Worm (Caenorhabditis elegans): ENCODE measurements around the gene C07G3.8.

Gene C07G3.8

DNA sequence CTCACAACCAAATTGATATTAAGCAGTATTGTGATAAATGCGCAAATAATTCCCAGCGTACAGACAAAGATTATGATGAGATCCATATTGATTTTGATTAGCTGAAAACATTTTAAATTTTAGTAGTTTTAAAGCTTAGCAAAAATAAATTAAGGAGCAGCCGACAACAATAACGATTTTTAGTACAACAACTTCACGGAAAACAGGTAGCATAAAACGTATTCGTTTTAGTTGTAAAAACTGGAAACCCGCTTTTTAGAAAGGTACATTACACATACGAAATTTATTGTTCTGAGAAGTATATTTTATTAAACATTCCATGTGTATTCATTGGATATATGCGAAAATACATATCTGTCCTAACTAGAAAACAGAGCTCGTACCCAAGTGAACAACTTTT is 11.5 kb downstream of the C07G3.8 start, which contains the start of gene srbc-36:
Gene srbc-36 (minus strand): TSS at position 101 of the 400 bp plus-strand sequence.
- no peak for TF ChIP-seq nhr-76 (tag; optimal IDR thresholded peaks at IDR 0.05)
- no peak for TF ChIP-seq rnt-1 (tag; optimal IDR thresholded peaks at IDR 0.05)
- TF ChIP-seq lir-3 (tag; optimal IDR thresholded peaks at IDR 0.05; ENCODE audit: poor library complexity) = no peak

DNA sequence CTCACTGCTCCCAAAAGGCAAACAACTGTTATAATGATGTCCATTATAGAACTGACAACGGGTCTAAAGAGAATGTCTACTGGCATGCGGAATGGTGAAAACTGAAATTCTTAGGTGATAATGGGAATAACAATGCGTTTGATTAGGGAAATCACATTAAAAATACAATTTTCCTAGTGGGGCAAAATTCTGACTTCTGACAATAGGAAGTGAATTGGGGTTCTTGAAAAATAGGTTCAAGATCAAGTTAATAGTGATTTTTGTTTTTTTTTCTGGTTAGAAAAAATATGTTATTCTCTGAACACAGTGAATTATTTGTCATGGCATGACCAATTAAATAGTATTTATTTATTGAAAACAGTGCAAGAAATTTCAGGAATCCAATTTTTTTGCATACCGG is 15.1 kb downstream of the C07G3.8 start, which contains the start of gene srbc-32:
Gene srbc-32 (minus strand): TSS at position 101 of the 400 bp plus-strand sequence.
- TF ChIP-seq isw-1 (GFP tag; IDR thresholded peaks at IDR 0.05) (no peak), lin-14 (GFP tag; optimal IDR thresholded peaks at IDR 0.05) (no peak), nhr-12 (tag; optimal IDR thresholded peaks at IDR 0.05) (no peak), lin-39 (tag; optimal IDR thresholded peaks at IDR 0.05) (no peak), ztf-4 (tag; optimal IDR thresholded peaks at IDR 0.05) (no peak), xbp-1 (tag; optimal IDR thresholded peaks at IDR 0.05) (no peak), C16A3.4 (tag; optimal IDR thresholded peaks at IDR 0.05) (no peak), mab-9 (GFP tag; IDR thresholded peaks at IDR 0.05) (no peak)

DNA sequence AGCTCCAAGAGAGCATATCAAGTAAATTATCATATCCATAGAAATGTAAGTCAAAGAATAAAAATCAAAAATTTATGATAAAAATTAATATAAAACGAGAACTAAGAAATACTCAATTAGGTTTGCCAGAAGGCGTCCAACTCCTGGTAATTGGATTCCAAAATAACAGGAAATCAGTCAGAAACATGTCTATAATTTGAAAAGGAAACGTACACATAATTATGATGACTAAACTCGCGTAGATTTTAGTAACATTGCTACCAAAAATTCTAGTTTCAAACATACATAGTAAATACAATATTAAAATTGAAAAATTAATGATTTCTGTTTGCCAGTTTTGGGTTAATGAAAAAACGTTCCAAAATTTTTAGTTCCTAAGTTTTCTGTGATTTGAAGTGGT is 17.2 kb downstream of the C07G3.8 start, which contains the start of gene srbc-33:
Gene srbc-33 (minus strand): TSS at position 101 of the 400 bp plus-strand sequence.
- TF ChIP-seq fkh-8 (tag; optimal IDR thresholded peaks at IDR 0.05) (peak; percentile 16), nhr-76 (tag; optimal IDR thresholded peaks at IDR 0.05) (no peak)

DNA sequence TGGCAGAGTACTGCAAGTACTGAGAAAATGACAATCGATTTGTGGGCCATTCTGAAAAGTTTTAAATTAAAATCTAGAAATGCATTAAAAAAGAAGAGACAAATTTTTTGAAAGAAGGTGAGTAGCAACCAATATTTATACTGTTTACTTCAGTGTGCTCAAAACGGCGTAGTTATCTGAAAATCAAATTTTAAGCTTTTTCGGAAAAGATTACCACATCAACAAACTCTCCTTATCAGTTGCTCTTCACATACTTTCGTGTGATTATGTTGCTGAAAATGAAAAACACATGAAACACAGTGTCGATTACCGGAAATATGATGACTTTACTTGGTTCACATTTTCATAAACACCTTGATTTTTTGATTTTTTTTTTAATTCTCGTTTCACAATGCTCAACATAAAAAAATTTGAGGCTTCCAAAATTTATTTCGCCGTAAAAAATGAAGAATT is 19.4 kb downstream of the C07G3.8 start, which contains the start of gene lys-7:
Gene lys-7 (minus strand): TSS at position 51 of the 453 bp plus-strand sequence.
- TF ChIP-seq C34B4.2 (tag; optimal IDR thresholded peaks at IDR 0.05) = no peak
- peak; percentile 76 for TF ChIP-seq elt-2 (tag; optimal IDR thresholded peaks at IDR 0.05)

DNA sequence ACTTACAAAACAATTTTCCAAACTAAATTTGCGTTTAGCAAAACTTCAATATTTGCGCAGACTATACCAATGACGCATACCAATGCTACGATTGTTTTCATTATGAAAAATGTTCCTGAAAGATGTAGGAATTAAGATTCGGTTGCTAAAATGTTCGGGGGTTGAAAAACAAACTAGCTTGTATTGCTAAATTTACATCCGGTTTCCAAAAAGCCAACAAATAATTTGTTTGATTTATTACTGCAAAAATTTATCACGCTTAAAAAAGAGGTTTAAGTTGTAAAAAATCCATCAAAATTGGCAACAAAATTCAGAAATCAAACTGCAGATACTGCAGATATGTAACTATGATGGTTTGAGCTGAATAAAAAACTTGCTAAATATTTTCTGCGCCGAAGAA is 21.6 kb downstream of the C07G3.8 start, which contains the start of gene srbc-30:
Gene srbc-30 (minus strand): TSS at position 101 of the 400 bp plus-strand sequence.
- TF ChIP-seq efl-1 (optimal IDR thresholded peaks at IDR 0.05) (no peak), efl-1 (GFP tag; optimal IDR thresholded peaks at IDR 0.05 in 1 of 2) (peak in 1 of 2 experiments; percentile 9), zag-1 (tag; optimal IDR thresholded peaks at IDR 0.05) (no peak)

DNA sequence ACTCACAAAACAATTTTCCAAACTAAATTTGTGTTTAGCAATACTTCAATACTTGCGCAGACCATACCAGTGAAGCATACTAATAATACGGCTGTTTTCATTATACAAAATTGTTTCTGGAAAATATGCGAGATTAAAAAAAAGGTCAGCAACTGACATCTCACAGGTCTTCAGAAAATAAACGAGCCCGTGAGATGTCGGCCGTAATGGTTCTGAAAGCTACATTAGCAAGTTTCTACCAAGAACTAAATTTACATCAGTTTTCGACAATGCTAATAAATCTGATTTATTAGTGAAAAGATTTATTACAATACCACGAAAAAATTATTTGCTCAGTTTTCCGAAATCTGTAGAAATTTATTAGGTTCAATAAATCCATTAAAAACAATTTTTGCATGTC is 24.4 kb downstream of the C07G3.8 start, which contains the start of gene srbc-31:
Gene srbc-31 (minus strand): TSS at position 101 of the 400 bp plus-strand sequence.
- TF ChIP-seq efl-1 (optimal IDR thresholded peaks at IDR 0.05) (no peak), efl-1 (GFP tag; optimal IDR thresholded peaks at IDR 0.05 in 1 of 2) (peak in 1 of 2 experiments; percentile 68), ets-5 (GFP tag; IDR thresholded peaks at IDR 0.05) (no peak)

DNA sequence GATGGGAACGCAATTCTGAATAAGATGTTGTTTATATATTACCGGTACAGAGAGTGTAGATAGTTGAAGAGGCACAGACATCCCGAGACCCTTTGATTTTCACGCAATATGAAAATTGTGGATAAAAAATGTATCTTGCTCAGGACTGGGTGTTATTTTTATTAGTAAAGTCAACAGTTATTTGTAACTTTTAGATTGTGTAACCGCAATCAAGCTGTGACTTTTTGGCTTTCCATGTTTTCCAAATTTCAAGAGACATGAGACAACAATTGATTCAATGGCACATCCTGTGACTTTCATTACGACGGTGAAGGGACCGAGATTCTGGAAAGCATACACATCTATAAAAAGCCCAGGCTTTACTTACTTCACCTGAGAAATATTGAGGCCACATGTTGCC is 25.7 kb downstream of the C07G3.8 start:
- TF ChIP-seq isw-1 (GFP tag; IDR thresholded peaks at IDR 0.05) (no peak), xbp-1 (tag; optimal IDR thresholded peaks at IDR 0.05) (no peak), dsc-1 (tag; optimal IDR thresholded peaks at IDR 0.05) (no peak), zag-1 (tag; optimal IDR thresholded peaks at IDR 0.05) (no peak), F16B12.6 (tag; optimal IDR thresholded peaks at IDR 0.05) (no peak), lin-14 (GFP tag; optimal IDR thresholded peaks at IDR 0.05) (no peak), fkh-4 (tag; optimal IDR thresholded peaks at IDR 0.05; ENCODE audit: borderline replicate concordance) (no peak), ceh-82 (tag; optimal IDR thresholded peaks at IDR 0.05) (no peak), mef-2 (tag; optimal IDR thresholded peaks at IDR 0.05) (no peak), mdl-1 (tag; optimal IDR thresholded peaks at IDR 0.05) (no peak)

DNA sequence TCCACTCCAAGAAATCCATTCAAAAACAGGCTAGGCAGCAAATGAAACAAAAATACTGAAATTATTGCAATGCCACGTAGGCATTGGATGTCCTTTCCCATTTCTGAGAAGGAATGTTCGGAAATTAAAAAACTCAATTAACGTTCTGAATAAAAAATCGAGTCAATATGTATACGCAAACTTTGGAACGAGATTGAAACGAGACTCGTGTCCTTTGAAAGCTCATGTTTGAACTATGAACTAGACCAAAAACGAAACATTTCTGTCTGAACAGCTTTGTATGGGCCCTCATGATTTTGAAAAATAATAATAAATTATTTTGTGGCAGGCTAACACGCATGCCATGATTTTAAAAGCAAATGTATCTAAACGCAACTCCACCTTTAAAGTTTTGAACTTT is 26.9 kb downstream of the C07G3.8 start, which contains the start of gene oac-2:
Gene oac-2 (minus strand): TSS at position 101 of the 400 bp plus-strand sequence.
- TF ChIP-seq tbx-2 (tag; optimal IDR thresholded peaks at IDR 0.05) (no peak), lin-35 (GFP tag; optimal IDR thresholded peaks at IDR 0.05) (no peak), unc-62 (GFP tag; optimal IDR thresholded peaks at IDR 0.05) (no peak), egl-27 (tag; optimal IDR thresholded peaks at IDR 0.05) (no peak), nhr-20 (tag; optimal IDR thresholded peaks at IDR 0.05) (no peak), ceh-8 (GFP tag; optimal IDR thresholded peaks at IDR 0.05) (no peak), F16B12.6 (tag; optimal IDR thresholded peaks at IDR 0.05) (no peak), lin-15B (tag; optimal IDR thresholded peaks at IDR 0.05) (no peak)

Data from whole organism, L1 larva.